Worm (Caenorhabditis elegans): Measurements from ENCODE around the gene T26E4.4.
"Not testable (repeated sequence)": the region's sequence is repeated elsewhere in the genome, so short reads cannot be mapped to it uniquely, and the experiment has no call there.

T26E4.4 gene

ce11 chrV:15810446-15810845 is 18.1 kb upstream of the T26E4.4 start, which contains the start of gene F54B8.1:
Gene F54B8.1 (plus strand): TSS chrV:15810746.
- TF ChIP-seq hsf-1 (GFP tag; IDR thresholded peaks at IDR 0.05) (no peak), unc-62 (GFP tag; optimal IDR thresholded peaks at IDR 0.05) (no peak)

DNA sequence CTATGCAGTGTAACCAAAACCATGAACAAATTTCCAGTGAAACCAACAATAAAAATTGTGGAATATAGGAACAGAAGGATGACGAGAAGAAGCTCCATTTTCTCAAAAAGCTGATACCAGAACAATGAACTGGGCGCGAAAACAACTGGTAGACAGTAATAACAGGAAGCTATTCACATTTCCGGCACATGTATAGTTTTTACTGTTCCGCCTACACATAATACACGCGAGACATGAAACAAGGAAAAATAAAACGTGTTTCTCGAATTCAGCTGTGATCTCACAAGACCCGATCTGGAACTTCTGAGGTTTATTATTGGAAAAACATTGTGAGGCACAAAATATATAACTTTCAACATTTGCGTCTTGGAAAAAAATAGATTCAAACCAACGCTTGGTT is 17.2 kb upstream of the T26E4.4 start, which contains the start of gene srsx-36:
Gene srsx-36, minus strand, starts transcription at position 101 of the 400 bp plus-strand sequence.
- TF ChIP-seq nfya-2 (GFP tag; IDR thresholded peaks at IDR 0.05) (no peak), hmg-1.2 (GFP tag; IDR thresholded peaks at IDR 0.05) (no peak), D2030.7 (GFP tag; IDR thresholded peaks at IDR 0.05) (no peak), tlf-1 (GFP tag; optimal IDR thresholded peaks at IDR 0.05) (no peak), rpc-1 (optimal IDR thresholded peaks at IDR 0.05) (no peak), rpc-1 (tag; optimal IDR thresholded peaks at IDR 0.05) (no peak), Y95B8A.8 (GFP tag; IDR thresholded peaks at IDR 0.05) (no peak), sdz-38 (tag; optimal IDR thresholded peaks at IDR 0.05) (no peak), efl-1 (GFP tag; optimal IDR thresholded peaks at IDR 0.05) (no peak), madf-6 (GFP tag; IDR thresholded peaks at IDR 0.05) (no peak), F22D6.2 (tag; optimal IDR thresholded peaks at IDR 0.05) (no peak)

ce11 chrV:15807420-15807819 is 15.1 kb upstream of the T26E4.4 start, which contains the start of gene srsx-38:
Gene srsx-38 (minus strand): TSS chrV:15807520.
- TF ChIP-seq mes-4 (tag; optimal IDR thresholded peaks at IDR 0.05); F49E8.2 (tag; optimal IDR thresholded peaks at IDR 0.05; ENCODE audit: insufficient read depth); rec-8 (tag; optimal IDR thresholded peaks at IDR 0.05): not testable (repeated sequence)

DNA sequence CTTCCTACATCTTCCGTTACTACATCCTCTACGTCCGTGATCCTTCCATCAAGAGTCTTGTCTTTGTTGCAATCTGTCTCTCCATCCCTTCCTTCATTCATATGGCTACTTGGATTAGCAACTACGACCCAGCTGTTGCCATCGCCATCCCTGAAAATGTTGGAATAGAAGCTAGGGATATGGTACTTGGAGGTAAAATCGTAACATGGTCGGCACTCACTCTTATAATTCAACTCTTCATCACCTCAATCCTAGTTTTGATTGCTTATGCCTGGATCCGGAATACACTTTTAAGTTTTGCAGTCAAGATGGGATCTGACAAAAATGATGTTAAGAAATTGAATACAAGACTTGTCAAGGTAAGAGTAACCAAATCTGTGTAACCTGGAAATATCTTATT is 11.4 kb upstream of the T26E4.4 start, which contains the start of gene T26E4.18:
Gene T26E4.18, minus strand, starts transcription at position 101 of the 400 bp plus-strand sequence.
- TF ChIP-seq ztf-28 (GFP tag; IDR thresholded peaks at IDR 0.05); B0035.1 (tag; optimal IDR thresholded peaks at IDR 0.05); B0261.1 (tag; optimal IDR thresholded peaks at IDR 0.05): not testable (repeated sequence)

ce11 chrV:15803079-15803478 is 10.8 kb upstream of the T26E4.4 start, which contains the start of gene srd-27:
Gene srd-27 (plus strand): TSS chrV:15803379.
- not testable (repeated sequence) for TF ChIP-seq ceh-100 (GFP tag; IDR thresholded peaks at IDR 0.05); nhr-80 (tag; optimal IDR thresholded peaks at IDR 0.05); T07F8.4 (tag; optimal IDR thresholded peaks at IDR 0.05)

ce11 chrV:15802623-15803022 is 10.3 kb upstream of the T26E4.4 start, which contains the start of gene T26E4.9:
Gene T26E4.9 (minus strand): TSS chrV:15802723.
- not testable (repeated sequence) for TF ChIP-seq ceh-40 (GFP tag; IDR thresholded peaks at IDR 0.05); ceh-100 (GFP tag; IDR thresholded peaks at IDR 0.05); nhr-179 (tag; optimal IDR thresholded peaks at IDR 0.05)

- TF ChIP-seq nfya-1 (tag; optimal IDR thresholded peaks at IDR 0.05; ENCODE audit: borderline replicate concordance, insufficient read depth) (no peak), Y53F4B.3 (GFP tag; IDR thresholded peaks at IDR 0.05) (no peak), madf-6 (GFP tag; IDR thresholded peaks at IDR 0.05) (no peak)
Measured at ce11 chrV:15798108-15798507, 5.8 kb upstream of the T26E4.4 start, which contains the start of gene T26E4.10. Gene T26E4.10 (minus strand): TSS chrV:15798208.

ce11 chrV:15796087-15796486 is 3.8 kb upstream of the T26E4.4 start, which contains the start of gene nhr-223:
Gene nhr-223 (plus strand): TSS chrV:15796387.
- TF ChIP-seq lin-35 (GFP tag; optimal IDR thresholded peaks at IDR 0.05) (no peak), dpl-1 (GFP tag; optimal IDR thresholded peaks at IDR 0.05) (no peak), chd-7 (tag; optimal IDR thresholded peaks at IDR 0.05) (no peak), T07F8.4 (tag; optimal IDR thresholded peaks at IDR 0.05) (no peak)
